Worm (Caenorhabditis elegans) whole organism, midembryonic: ENCODE data around the gene K10B3.1.

ENCODE experiments used
- T22C8.4 ChIP-seq: fragments of 200-800 bp; sonication (Bioruptor generic); IDR thresholded peaks from 2 replicates; pipeline ENCODE4 v1.3.6; 2022; ENCODE audit warnings: missing genetic modification characterization, missing compliant biosample characterization
- cog-1 ChIP-seq: sonication (generic microtip); optimal IDR thresholded peaks from 2 replicates; lab custom pipeline; 2016; ENCODE audit warnings: missing genetic modification characterization, missing compliant biosample characterization
- flt-1 ChIP-seq: fragments of 200-800 bp; sonication (Bioruptor generic); IDR thresholded peaks from 2 replicates; pipeline ENCODE4 v1.3.6; 2022; ENCODE audit warnings: missing genetic modification characterization, missing compliant biosample characterization
- klf-2 ChIP-seq: fragments of 200-800 bp; sonication (Bioruptor generic); conservative IDR thresholded peaks from 2 replicates; pipeline ENCODE4 v1.3.6; 2022; ENCODE audit warnings: missing genetic modification reagents, missing genetic modification characterization, missing compliant biosample characterization
- med-1 ChIP-seq: sonication (generic microtip); optimal IDR thresholded peaks from 2 replicates; lab custom pipeline; 2017; ENCODE audit warnings: missing genetic modification characterization, mild to moderate bottlenecking, missing compliant biosample characterization, antibody characterized with exemption, missing genetic modification reagents; ENCODE audit not compliant: insufficient read depth
- ref-1 ChIP-seq: fragments of 200-800 bp; sonication (Bioruptor generic); conservative IDR thresholded peaks from 2 replicates; pipeline ENCODE4 v1.3.6; 2022; ENCODE audit warnings: missing genetic modification reagents, missing genetic modification characterization, missing compliant biosample characterization
- tab-1 ChIP-seq: fragments of 200-800 bp; sonication (Bioruptor generic); IDR thresholded peaks from 2 replicates; pipeline ENCODE4 v1.3.6; 2022; ENCODE audit warnings: missing genetic modification characterization, missing compliant biosample characterization
- ztf-23 ChIP-seq: fragments of 200-800 bp; sonication (Bioruptor generic); IDR thresholded peaks from 2 replicates; pipeline ENCODE4 v1.3.6; 2022; ENCODE audit warnings: missing genetic modification reagents, missing genetic modification characterization, missing compliant biosample characterization
- ztf-29 ChIP-seq: fragments of 200-800 bp; sonication (Bioruptor generic); IDR thresholded peaks from 2 replicates; pipeline ENCODE4 v1.3.6; 2022; ENCODE audit warnings: missing genetic modification reagents, missing genetic modification characterization, missing compliant biosample characterization

The K10B3.1 gene

ce11 chrX:3101562-3101961 lies 33.7 kb upstream of the K10B3.1 start:
- no peak for TF ChIP-seq T22C8.4 (GFP tag; lab: Robert Waterston, UW)
- TF ChIP-seq flt-1 (GFP tag; lab: Robert Waterston, UW): no peak
- no peak for TF ChIP-seq ztf-23
- no peak for TF ChIP-seq ref-1 (GFP tag; lab: Robert Waterston, UW)

- TF ChIP-seq flt-1 (GFP tag; lab: Robert Waterston, UW) (no peak), cog-1 (tag; lab: Kevin White, UChicago) (no peak), ztf-29 (GFP tag; lab: Robert Waterston, UW) (no peak), T22C8.4 (GFP tag; lab: Robert Waterston, UW) (no peak), ref-1 (GFP tag; lab: Robert Waterston, UW) (no peak), tab-1 (no peak), med-1 (no peak), klf-2 (GFP tag; lab: Robert Waterston, UW) (no peak), ztf-23 (no peak)
Observed at ce11 chrX:3102165-3102564, 33.1 kb upstream of the K10B3.1 start, which contains the start of gene ztf-13. Gene ztf-13 (minus strand): TSS chrX:3102175.

ce11 chrX:3102817-3103216 lies 32.5 kb upstream of the K10B3.1 start:
- TF ChIP-seq ztf-23 (peak; percentile 40; the same call in 1 of the 2 replicates), ztf-29 (GFP tag; lab: Robert Waterston, UW) (no peak), flt-1 (GFP tag; lab: Robert Waterston, UW) (peak; percentile 61; the same call in 1 of the 2 replicates), T22C8.4 (GFP tag; lab: Robert Waterston, UW) (peak; percentile 77), tab-1 (no peak), ref-1 (GFP tag; lab: Robert Waterston, UW) (no peak)

- 0 out of 2 replicates have a peak, but pooled peaks have one; percentile 25 for TF ChIP-seq flt-1 (GFP tag; lab: Robert Waterston, UW)
- no peak for TF ChIP-seq klf-2 (GFP tag; lab: Robert Waterston, UW)
Observed at ce11 chrX:3106137-3106536, 29.1 kb upstream of the K10B3.1 start, which contains the start of gene K10B3.5. Gene K10B3.5 (minus strand): TSS chrX:3106479.

- TF ChIP-seq klf-2 (GFP tag; lab: Robert Waterston, UW) (no peak), ztf-29 (GFP tag; lab: Robert Waterston, UW) (no peak), flt-1 (GFP tag; lab: Robert Waterston, UW) (no peak), cog-1 (tag; lab: Kevin White, UChicago) (no peak), tab-1 (no peak), med-1 (no peak), T22C8.4 (GFP tag; lab: Robert Waterston, UW) (no peak)
Observed at ce11 chrX:3108603-3109002, 26.7 kb upstream of the K10B3.1 start.

ce11 chrX:3110576-3110975 lies 24.7 kb upstream of the K10B3.1 start, which contains the start of gene gpcp-1:
Gene gpcp-1 (minus strand): TSS chrX:3110628.
- TF ChIP-seq med-1 (no peak), ref-1 (GFP tag; lab: Robert Waterston, UW) (no peak), klf-2 (GFP tag; lab: Robert Waterston, UW) (no peak)

- no peak for TF ChIP-seq ztf-29 (GFP tag; lab: Robert Waterston, UW)
- TF ChIP-seq T22C8.4 (GFP tag; lab: Robert Waterston, UW): no peak
- TF ChIP-seq med-1: no peak
- TF ChIP-seq ref-1 (GFP tag; lab: Robert Waterston, UW): no peak
Observed at ce11 chrX:3111066-3111465, 24.2 kb upstream of the K10B3.1 start.

ce11 chrX:3111687-3112086 lies 23.6 kb upstream of the K10B3.1 start:
- TF ChIP-seq ztf-23 (no peak), cog-1 (tag; lab: Kevin White, UChicago) (no peak), T22C8.4 (GFP tag; lab: Robert Waterston, UW) (no peak), ref-1 (GFP tag; lab: Robert Waterston, UW) (no peak)

ce11 chrX:3112946-3113427 lies 22.3 kb upstream of the K10B3.1 start, which contains the start of gene gpd-3:
Gene gpd-3 (minus strand): TSS chrX:3113341.
- TF ChIP-seq klf-2 (GFP tag; lab: Robert Waterston, UW): no peak
- TF ChIP-seq cog-1 (tag; lab: Kevin White, UChicago): no peak
- TF ChIP-seq flt-1 (GFP tag; lab: Robert Waterston, UW): no peak
- TF ChIP-seq ref-1 (GFP tag; lab: Robert Waterston, UW): no peak
- no peak for TF ChIP-seq ztf-23
- TF ChIP-seq ztf-29 (GFP tag; lab: Robert Waterston, UW): no peak
- no peak for TF ChIP-seq med-1
- TF ChIP-seq T22C8.4 (GFP tag; lab: Robert Waterston, UW): no peak
- TF ChIP-seq tab-1: no peak

ce11 chrX:3114306-3115133 lies 20.8 kb upstream of the K10B3.1 start, which contains the start of gene gpd-2:
Gene gpd-2 (minus strand): TSS chrX:3114689.
- no peak for TF ChIP-seq ztf-23
- no peak for TF ChIP-seq tab-1
- TF ChIP-seq klf-2 (GFP tag; lab: Robert Waterston, UW): no peak
- no peak for TF ChIP-seq flt-1 (GFP tag; lab: Robert Waterston, UW)
- no peak for TF ChIP-seq ztf-29 (GFP tag; lab: Robert Waterston, UW)
- TF ChIP-seq T22C8.4 (GFP tag; lab: Robert Waterston, UW): no peak
- no peak for TF ChIP-seq ref-1 (GFP tag; lab: Robert Waterston, UW)
- TF ChIP-seq cog-1 (tag; lab: Kevin White, UChicago): no peak
- no peak for TF ChIP-seq med-1
